Fruit fly (Drosophila melanogaster): ENCODE data around the gene Fer1.

Gene Fer1

DNA sequence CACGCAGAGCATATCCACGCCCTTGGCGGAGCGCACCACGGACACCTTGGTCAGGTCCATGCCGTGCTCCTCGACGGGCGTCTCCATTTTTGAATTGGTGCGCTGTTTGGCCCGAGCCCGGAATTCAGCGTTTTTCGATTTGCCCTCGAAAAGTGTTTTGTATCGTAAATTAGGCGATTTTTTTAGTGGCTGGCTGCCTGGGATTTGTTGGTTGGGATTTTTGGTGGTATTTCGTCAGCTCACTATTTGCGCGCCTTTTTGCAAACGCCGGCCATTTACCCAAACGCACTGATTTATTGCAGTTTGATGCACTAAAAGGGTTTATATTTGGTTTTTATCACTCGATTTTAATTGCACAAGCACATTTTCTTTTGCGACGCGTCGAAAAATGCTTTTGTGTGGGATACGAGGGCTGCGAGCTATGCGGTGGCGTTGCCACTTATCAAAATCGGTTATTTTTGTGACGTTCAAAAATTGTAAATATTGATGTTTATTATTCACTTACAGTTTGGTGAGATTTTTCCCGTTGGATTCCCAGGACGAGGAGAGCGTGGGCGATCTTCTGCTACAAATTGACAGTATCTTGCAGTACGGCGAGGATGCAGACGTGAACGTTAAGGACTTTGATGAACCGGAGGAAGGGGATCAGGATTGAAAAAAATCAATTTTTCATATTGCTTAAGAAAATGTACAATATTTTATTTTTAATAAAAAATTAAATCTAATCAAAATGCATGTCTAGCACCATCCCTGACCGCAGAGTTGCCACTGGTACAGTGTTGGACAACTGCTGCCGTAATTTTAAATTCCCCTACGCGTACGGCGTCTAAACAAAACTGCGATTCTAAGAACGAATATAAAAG is 14.8 kb downstream of the Fer1 start, which contains the start of the genes gfzf and Sas-4 (continued):
- peak; percentile 47 for TF ChIP-seq CG6654 (GFP tag; optimal IDR thresholded peaks at IDR 0.05)
- TF ChIP-seq HmgD (GFP tag; optimal IDR thresholded peaks at IDR 0.05): no peak
- no peak for TF ChIP-seq dati (GFP tag; IDR thresholded peaks at IDR 0.05)
- TF ChIP-seq zen2 (GFP tag; IDR thresholded peaks at IDR 0.05; ENCODE audit: partially characterized antibody): no peak
- peak; percentile 57 for TF ChIP-seq mam (GFP tag; optimal IDR thresholded peaks at IDR 0.05)
- peak; percentile 59 for TF ChIP-seq Dip3 (GFP tag; optimal IDR thresholded peaks at IDR 0.05)
- TF ChIP-seq CG18619 (GFP tag; optimal IDR thresholded peaks at IDR 0.05): peak; percentile 56
- TF ChIP-seq Fer3 (tag; optimal IDR thresholded peaks at IDR 0.05): peak; percentile 28
- peak; percentile 84 for TF ChIP-seq slbo (GFP tag; IDR thresholded peaks at IDR 0.05)
- TF ChIP-seq nerfin-1 (tag; optimal IDR thresholded peaks at IDR 0.05): peak; percentile 82
- no peak for TF ChIP-seq CG14860 (GFP tag; IDR thresholded peaks at IDR 0.05; ENCODE audit: partially characterized antibody)
- no peak for TF ChIP-seq CG10321 (GFP tag; IDR thresholded peaks at IDR 0.05)
- no peak for TF ChIP-seq CG17612 (GFP tag; IDR thresholded peaks at IDR 0.05)
- TF ChIP-seq CG11093 (GFP tag; IDR thresholded peaks at IDR 0.05): peak; percentile 80; the same call in 2 of the 3 replicates
- peak; percentile 60 for TF ChIP-seq CG9437 (GFP tag; optimal IDR thresholded peaks at IDR 0.05)
- peak in 1 of 3 experiments; percentile 49 for TF ChIP-seq lola (GFP tag; optimal IDR thresholded peaks at IDR 0.05)
- TF ChIP-seq Dip2 (GFP tag; IDR thresholded peaks at IDR 0.05): 0 out of 2 replicates have a peak, but pooled peaks have one; percentile 17
- no peak for TF ChIP-seq ase (GFP tag; IDR thresholded peaks at IDR 0.05)
- peak; percentile 40 for TF ChIP-seq ewg (GFP tag; optimal IDR thresholded peaks at IDR 0.05)
- TF ChIP-seq CG14050 (GFP tag; IDR thresholded peaks at IDR 0.05): no peak; the same call in 2 of the 3 replicates
- no peak for TF ChIP-seq pfk (GFP tag; optimal IDR thresholded peaks at IDR 0.05)
- TF ChIP-seq B-H1 (GFP tag; IDR thresholded peaks at IDR 0.05): no peak; the same call in 2 of the 3 replicates
- no peak; the same call in 1 of the 2 replicates for TF ChIP-seq CG32767 (GFP tag; IDR thresholded peaks at IDR 0.05)
- no peak for TF ChIP-seq nerfin-2 (GFP tag; IDR thresholded peaks at IDR 0.05; ENCODE audit: partially characterized antibody)
- TF ChIP-seq NK7.1 (GFP tag; optimal IDR thresholded peaks at IDR 0.05): no peak
- peak; percentile 13; the same call in 1 of the 2 replicates for TF ChIP-seq Awh (GFP tag; IDR thresholded peaks at IDR 0.05)
- peak; percentile 23 for TF ChIP-seq CG9609 (GFP tag; optimal IDR thresholded peaks at IDR 0.05)
- peak; percentile 53 for TF ChIP-seq CG16815 (GFP tag; optimal IDR thresholded peaks at IDR 0.05)
- peak; percentile 34 for TF ChIP-seq Nf-YC (tag; optimal IDR thresholded peaks at IDR 0.05)
- peak; percentile 63 for TF ChIP-seq NfI (GFP tag; optimal IDR thresholded peaks at IDR 0.05)
- no peak for TF ChIP-seq caup (GFP tag; optimal IDR thresholded peaks at IDR 0.05; ENCODE audit: severe bottlenecking)
- peak; percentile 3 for TF ChIP-seq CG13624 (GFP tag; optimal IDR thresholded peaks at IDR 0.05)
- TF ChIP-seq CG13424 (tag; optimal IDR thresholded peaks at IDR 0.05): peak; percentile 47
- TF ChIP-seq CkIIα-i1 (GFP tag; IDR thresholded peaks at IDR 0.05): no peak
- TF ChIP-seq esg (GFP tag; conservative IDR thresholded peaks at IDR 0.05): peak; percentile 74
- no peak for TF ChIP-seq CG11723 (GFP tag; optimal IDR thresholded peaks at IDR 0.05)
- no peak for TF ChIP-seq mld (GFP tag; IDR thresholded peaks at IDR 0.05; ENCODE audit: partially characterized antibody)
- no peak for TF ChIP-seq Doc2 (GFP tag; IDR thresholded peaks at IDR 0.05)
- TF ChIP-seq tna (GFP tag; IDR thresholded peaks at IDR 0.05; ENCODE audit: partially characterized antibody): no peak
- TF ChIP-seq Hey (tag; optimal IDR thresholded peaks at IDR 0.05): no peak
- no peak for TF ChIP-seq z (GFP tag; IDR thresholded peaks at IDR 0.05)
- TF ChIP-seq CG14965 (GFP tag; optimal IDR thresholded peaks at IDR 0.05; ENCODE audit: borderline replicate concordance): no peak
- peak; percentile 77 for TF ChIP-seq E2f2 (GFP tag; IDR thresholded peaks at IDR 0.05)
- peak; percentile 39; the same call in 1 of the 2 replicates for TF ChIP-seq wdn (GFP tag; IDR thresholded peaks at IDR 0.05)
- TF ChIP-seq seq (GFP tag; IDR thresholded peaks at IDR 0.05): peak; percentile 58
- no peak for TF ChIP-seq sc (optimal IDR thresholded peaks at IDR 0.05)
- peak; percentile 8 for TF ChIP-seq sc (GFP tag; optimal IDR thresholded peaks at IDR 0.05)
- TF ChIP-seq CG2678 (tag; optimal IDR thresholded peaks at IDR 0.05): no peak

Data from whole organism, embryonic.